Fruit fly (Drosophila melanogaster) whole organism: ENCODE measurements around the gene sqz.

Experiments used
- CG8478 ChIP-seq: fragments of >200 bp; optimal IDR thresholded peaks from 2 replicates; lab custom pipeline; 2018; ENCODE audit warnings: inconsistent platforms
- EcR ChIP-seq, 2 experiments: fragments of >200 bp; optimal IDR thresholded peaks; 2 replicates each; lab custom pipeline; 2017; ENCODE audit warnings: missing biosample characterization in 2 of 2, missing genetic modification characterization in 2 of 2, missing genetic modification reagents in 2 of 2
- pan ChIP-seq: fragments of >200 bp; optimal IDR thresholded peaks from 2 replicates; lab custom pipeline; 2017
- psq ChIP-seq: fragments of >200 bp; optimal IDR thresholded peaks from 2 replicates; lab custom pipeline; 2017
- usp ChIP-seq: fragments of >200 bp; optimal IDR thresholded peaks from 2 replicates; lab custom pipeline; 2017; ENCODE audit warnings: missing biosample characterization, missing genetic modification characterization, mixed read lengths

dm6 chr3R:19152835-19153234 is 11.2 kb upstream of the sqz start:
- TF ChIP-seq usp (no peak), psq (no peak), CG8478 (lab: Kevin White, UChicago) (no peak), pan (lab: Kevin White, UChicago) (no peak), EcR (GFP tag; optimal IDR thresholded peaks at IDR 0.05; lab: Kevin White, UChicago) (no peak)
